Fruit fly (Drosophila melanogaster) whole organism, larva: ENCODE data around the gene Skadu.
A peak's percentile ranks its signal among the peaks of the same experiment; 100 is the strongest.

ENCODE experiments used
- noc ChIP-seq: fragments of 200-800 bp; sonication (Bioruptor generic); optimal IDR thresholded peaks from 3 replicates; lab custom pipeline; 2019; ENCODE audit warnings: missing biosample characterization, mild to moderate bottlenecking, missing genetic modification characterization, moderate library complexity

Gene Skadu

DNA sequence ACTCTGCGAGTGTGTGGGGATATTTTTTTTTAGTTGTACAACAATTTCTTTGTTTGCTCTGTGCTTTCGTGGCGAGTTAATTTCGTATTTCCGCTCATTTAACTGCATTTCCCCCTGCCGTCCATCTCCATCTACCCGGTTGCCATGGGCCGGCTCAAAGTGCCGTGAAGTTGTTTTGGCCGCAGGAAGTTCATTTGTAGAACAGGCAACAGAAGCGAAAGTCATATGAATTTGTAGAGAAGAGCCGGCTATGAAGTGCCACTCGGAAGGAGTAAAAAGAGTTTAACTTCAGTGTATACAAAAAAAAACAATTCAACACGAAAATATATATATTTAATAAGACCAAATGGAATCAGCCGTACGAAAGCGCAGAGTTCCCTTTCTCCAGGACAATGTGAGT, at the start of gene Skadu:
Gene Skadu (plus strand): TSS at position 301 of the 400 bp plus-strand sequence.
- no peak for TF ChIP-seq noc

DNA sequence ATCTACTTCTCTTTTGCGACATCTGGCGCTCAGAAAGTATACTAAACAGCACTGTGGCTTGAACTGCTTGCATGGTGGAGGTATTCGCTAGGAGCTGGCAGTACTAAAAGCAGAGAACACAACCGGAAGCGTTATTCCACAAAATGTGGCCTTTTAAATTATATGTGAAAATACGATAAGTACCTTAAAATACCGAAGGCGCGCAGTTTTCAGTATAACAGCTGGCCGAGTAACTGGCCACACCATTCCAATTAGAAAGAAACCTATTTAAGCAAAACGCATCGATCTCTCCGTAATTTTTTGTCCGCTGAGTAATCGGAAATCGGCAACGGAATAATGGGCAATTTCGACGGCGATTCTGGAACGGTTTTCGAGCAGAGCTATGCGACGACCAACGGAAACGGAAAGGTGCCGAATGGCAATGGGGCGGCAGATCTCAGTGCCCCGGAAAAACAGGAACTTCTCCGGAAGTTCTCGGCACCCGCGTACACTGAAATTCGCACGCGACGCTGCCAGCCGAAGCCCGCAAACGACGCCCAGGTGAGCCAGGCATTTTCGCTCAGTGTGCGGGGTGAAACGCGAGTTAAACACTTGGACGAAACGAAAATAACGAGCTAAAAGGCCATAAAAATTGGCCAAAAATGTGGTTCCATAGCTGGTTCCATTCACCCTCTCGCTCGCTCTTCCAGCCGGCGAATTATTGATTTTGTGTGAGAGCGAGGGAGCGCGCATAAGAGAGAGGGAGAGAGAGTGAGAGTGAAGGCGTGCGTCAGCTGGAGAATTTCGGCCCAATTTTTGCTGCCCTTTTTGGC, 48.2 kb upstream of the Skadu start, which contains the start of gene lace:
Gene lace (plus strand): TSS at position 243 of the 812 bp plus-strand sequence.
- no peak for TF ChIP-seq noc

DNA sequence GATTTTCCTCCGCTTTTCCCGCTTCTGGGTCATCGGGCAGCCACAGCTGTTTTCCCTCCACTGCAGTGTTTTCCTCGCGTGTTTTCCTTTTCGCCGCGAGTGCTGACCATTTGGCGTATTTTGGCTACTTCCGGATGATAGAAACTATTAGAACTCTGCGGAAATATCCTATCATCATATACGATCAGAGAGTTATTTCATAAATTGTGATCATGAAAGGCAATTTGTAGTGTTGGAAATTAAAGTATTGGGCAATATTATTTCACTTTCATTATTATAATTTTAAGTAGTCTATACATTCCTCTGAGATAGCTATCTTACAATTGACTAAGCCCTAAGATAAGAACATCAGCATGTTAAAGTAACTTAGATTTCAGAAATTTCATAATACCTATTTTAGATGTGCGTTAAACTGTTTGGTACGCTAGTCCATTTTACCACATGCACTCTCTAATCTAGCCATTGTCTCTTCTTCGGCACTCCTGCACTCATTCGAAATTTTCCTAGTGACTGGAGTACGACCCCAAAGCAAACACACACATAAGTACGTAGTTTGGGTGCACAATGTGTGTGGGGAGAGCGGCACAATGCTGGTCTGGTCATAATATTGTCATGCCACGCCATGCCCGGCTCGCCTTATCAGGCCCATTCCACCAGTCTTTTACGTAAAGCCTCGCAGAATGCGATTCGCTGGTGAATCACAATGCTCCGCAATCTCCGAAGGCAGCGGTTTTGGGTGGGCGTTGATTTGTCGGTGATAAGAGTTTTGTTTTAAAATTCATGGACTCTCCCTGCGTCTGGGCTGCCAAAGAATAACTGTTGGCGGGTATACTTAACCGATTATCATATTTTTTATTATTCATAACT, 47.4 kb upstream of the Skadu start:
- peak; percentile 32 for TF ChIP-seq noc

DNA sequence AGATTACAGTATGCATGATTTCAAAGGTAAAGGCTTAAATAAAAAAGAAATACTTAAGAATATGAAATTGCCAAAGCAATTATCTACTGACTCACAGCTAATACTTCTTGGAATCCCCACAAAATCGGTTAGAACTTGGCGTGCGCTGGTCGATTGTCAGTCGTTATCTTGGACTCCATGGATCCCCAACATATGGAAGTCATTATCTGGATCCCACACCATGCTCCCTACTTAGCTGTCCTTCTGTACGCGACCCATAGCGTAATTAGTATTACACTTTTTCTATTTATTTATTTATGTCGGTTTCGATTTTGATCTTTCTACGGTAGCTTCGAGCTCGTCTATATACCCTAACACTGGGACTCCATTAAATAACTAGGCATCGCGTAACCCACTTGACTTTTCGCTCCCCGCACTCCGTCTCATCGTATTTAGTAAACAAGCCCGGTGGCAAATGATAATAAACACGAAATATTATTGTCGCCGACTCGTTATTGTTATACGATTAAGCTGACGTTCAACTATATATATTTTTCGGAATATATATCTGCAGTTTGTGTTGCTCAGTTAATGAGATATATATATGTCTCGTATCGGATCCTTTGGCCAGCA, 46.3 kb upstream of the Skadu start:
- no peak for TF ChIP-seq noc

DNA sequence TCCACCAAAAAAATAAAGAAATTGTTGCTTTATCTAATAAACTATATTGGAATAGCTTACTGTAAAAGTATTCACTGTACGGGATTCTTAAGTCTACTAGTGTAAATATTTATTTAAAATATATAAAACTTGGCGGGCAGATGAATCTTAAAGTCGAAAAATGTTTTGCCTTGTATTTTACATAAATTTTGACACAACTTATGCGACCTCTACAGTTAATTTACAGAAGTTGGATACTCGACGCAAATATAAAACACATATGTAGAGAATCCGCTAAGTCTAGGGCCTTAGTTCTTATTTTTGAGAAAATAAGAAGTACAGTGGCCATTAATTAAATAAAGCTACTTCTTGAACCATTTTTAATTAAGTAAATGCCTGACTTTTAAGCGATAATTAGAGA, 42.8 kb upstream of the Skadu start:
- TF ChIP-seq noc, result no peak

DNA sequence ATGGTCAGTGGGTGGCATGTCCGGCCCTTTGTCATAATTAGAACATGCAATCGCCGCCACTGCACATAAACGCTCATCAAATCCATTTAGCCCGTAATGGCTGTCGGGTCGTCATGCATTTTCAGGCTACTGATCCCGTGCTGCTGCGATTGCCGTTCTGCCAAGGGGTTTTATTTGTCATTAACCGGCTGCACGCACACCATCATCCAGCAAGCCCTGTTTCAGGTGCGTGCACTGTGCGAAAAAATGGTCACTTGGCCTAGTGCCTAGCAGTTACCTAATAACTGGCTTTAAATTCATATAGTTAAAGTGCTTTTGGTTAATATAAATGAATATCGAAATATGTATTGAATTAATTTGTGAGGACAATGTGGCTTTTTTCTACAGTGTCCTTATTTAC, 9.9 kb upstream of the Skadu start:
- TF ChIP-seq noc, result no peak

DNA sequence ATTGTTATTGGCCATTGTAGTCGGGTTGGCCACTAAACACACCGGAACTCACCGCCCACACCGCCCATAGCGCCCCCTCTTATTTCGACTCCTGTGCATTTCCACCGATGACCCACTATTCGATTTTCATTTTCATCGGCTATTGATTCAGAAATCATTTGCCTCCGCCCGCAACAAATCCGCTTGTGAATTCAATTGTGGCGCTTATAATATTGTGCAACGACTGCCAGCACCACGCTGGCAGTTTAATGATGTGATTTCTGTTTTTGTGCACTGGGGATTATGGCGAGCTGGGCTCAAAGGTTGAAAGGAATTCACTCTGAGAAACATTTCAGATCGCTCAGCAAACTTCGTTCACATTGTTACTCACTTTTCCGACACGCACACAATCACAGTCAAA, 2.8 kb downstream of the Skadu start, which contains the start of gene CG15256:
Gene CG15256 (plus strand): TSS at position 301 of the 400 bp plus-strand sequence.
- TF ChIP-seq noc, result no peak

DNA sequence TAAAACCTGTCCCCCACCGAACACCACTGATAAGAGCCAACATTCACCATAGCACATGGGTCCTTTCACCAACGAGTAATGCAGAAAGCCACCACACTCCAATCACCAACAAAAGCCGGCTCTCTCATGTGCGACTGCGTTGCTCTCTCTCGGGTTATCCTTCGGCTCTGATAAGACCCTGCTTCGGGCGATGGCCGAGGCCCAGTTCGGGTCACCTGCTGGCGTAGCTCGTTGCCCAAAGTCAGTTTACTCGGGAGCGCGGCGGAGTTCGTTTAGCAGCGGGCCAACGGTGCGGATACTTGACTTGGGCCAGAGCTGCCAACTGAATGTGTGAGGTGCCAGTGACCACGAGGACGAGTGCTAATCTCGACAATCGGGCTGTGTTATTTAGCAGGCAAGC, 5.2 kb downstream of the Skadu start, which contains the start of gene kek3:
Gene kek3 (plus strand): TSS at position 244 of the 400 bp plus-strand sequence.
- no peak for TF ChIP-seq noc

DNA sequence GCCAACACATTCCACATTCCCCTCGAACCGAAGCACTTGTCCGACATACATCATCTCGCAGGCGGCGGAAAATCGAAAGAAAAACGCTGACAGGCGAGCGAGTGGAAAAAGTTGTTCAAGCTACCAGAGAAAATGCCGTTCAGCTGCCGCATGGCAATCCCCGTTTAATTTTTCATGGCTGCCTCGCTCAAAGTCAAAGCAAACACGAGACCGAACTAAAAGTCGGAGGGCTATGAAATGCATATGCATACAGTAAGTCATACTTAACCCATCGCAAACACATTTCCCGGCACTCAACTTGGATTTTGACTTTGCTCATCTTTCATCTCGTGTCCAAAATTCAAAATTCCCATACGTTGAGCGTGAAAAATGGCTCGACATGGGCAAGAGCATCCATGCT, 8.5 kb downstream of the Skadu start:
- no peak for TF ChIP-seq noc
